Fruit fly (Drosophila melanogaster) whole organism, prepupa: ENCODE measurements around the gene Art9.

Experiments used
- Blimp-1 ChIP-seq: fragments of 200-800 bp; sonication (Bioruptor generic); optimal IDR thresholded peaks from 3 replicates; lab custom pipeline; 2017; ENCODE audit warnings: missing biosample characterization, missing genetic modification characterization, mild to moderate bottlenecking, moderate library complexity, missing genetic modification reagents
- CG10669 ChIP-seq: fragments of 200-800 bp; sonication (Bioruptor generic); optimal IDR thresholded peaks from 3 replicates; lab custom pipeline; 2018; ENCODE audit warnings: missing biosample characterization, mild to moderate bottlenecking, missing genetic modification characterization, moderate library complexity
- CG11294 ChIP-seq: fragments of 200-800 bp; sonication (Bioruptor generic); IDR thresholded peaks from 2 replicates; pipeline ENCODE4 v1.3.6; 2022; ENCODE audit warnings: missing biosample characterization, missing genetic modification characterization
- CG11902 ChIP-seq: fragments of 200-800 bp; sonication (Bioruptor generic); optimal IDR thresholded peaks from 3 replicates; lab custom pipeline; 2016; ENCODE audit warnings: missing biosample characterization, missing genetic modification characterization
- CG15336 ChIP-seq: fragments of 200-800 bp; sonication (Bioruptor generic); IDR thresholded peaks from 2 replicates; pipeline ENCODE4 v1.3.6; 2022; ENCODE audit warnings: missing biosample characterization, missing genetic modification characterization
- CG1621 ChIP-seq: fragments of 200-800 bp; sonication (Bioruptor generic); optimal IDR thresholded peaks from 3 replicates; lab custom pipeline; 2018; ENCODE audit warnings: missing biosample characterization, mild to moderate bottlenecking, missing genetic modification characterization
- CG31627 ChIP-seq: fragments of 200-800 bp; sonication (Bioruptor generic); optimal IDR thresholded peaks from 3 replicates; lab custom pipeline; 2016; ENCODE audit warnings: missing biosample characterization, missing genetic modification characterization
- CG34406 ChIP-seq: fragments of 200-800 bp; sonication (Bioruptor generic); optimal IDR thresholded peaks from 3 replicates; lab custom pipeline; 2016; ENCODE audit warnings: missing biosample characterization, missing genetic modification characterization
- CG6163 ChIP-seq: fragments of 200-800 bp; sonication (Bioruptor generic); IDR thresholded peaks from 3 replicates; pipeline ENCODE4 v1.3.6; 2022; ENCODE audit warnings: missing biosample characterization, missing genetic modification characterization
- CG6276 ChIP-seq: fragments of 200-800 bp; sonication (Bioruptor generic); optimal IDR thresholded peaks from 2 replicates; lab custom pipeline; 2017; ENCODE audit warnings: missing biosample characterization, mild to moderate bottlenecking, missing genetic modification characterization
- CG6792 ChIP-seq: fragments of 200-800 bp; sonication (Bioruptor generic); optimal IDR thresholded peaks from 3 replicates; lab custom pipeline; 2016; ENCODE audit warnings: missing biosample characterization, missing genetic modification characterization
- CG6854 ChIP-seq: fragments of 200-800 bp; sonication (Bioruptor generic); optimal IDR thresholded peaks from 2 replicates; lab custom pipeline; 2017; ENCODE audit warnings: missing biosample characterization, mild to moderate bottlenecking, missing genetic modification characterization
- CG7368 ChIP-seq: fragments of 200-800 bp; sonication (Bioruptor generic); optimal IDR thresholded peaks from 3 replicates; lab custom pipeline; 2016; ENCODE audit warnings: missing biosample characterization, missing genetic modification characterization
- CG8119 ChIP-seq: fragments of 200-800 bp; sonication (Bioruptor generic); IDR thresholded peaks from 3 replicates; pipeline ENCODE4 v1.3.6; 2022; ENCODE audit warnings: missing biosample characterization, missing genetic modification characterization
- CG8632 ChIP-seq: fragments of 200-800 bp; sonication (Bioruptor generic); optimal IDR thresholded peaks from 3 replicates; lab custom pipeline; 2016; ENCODE audit warnings: missing biosample characterization, missing genetic modification characterization
- Eip75B ChIP-seq: fragments of 200-800 bp; sonication (Bioruptor generic); optimal IDR thresholded peaks from 3 replicates; lab custom pipeline; 2016; ENCODE audit warnings: missing biosample characterization, missing genetic modification characterization
- Eip78C ChIP-seq: fragments of 200-800 bp; sonication (Bioruptor generic); peaks from one replicate; lab custom pipeline; 2016; ENCODE audit warnings: missing biosample characterization, missing genetic modification characterization
- Eip93F ChIP-seq: fragments of 200-800 bp; sonication (Bioruptor generic); optimal IDR thresholded peaks from 2 replicates; lab custom pipeline; 2016; ENCODE audit warnings: missing biosample characterization, mild to moderate bottlenecking, missing genetic modification characterization
- Ets96B ChIP-seq: fragments of 200-800 bp; optimal IDR thresholded peaks from 2 replicates; lab custom pipeline; 2019; ENCODE audit warnings: missing biosample characterization, mild to moderate bottlenecking, missing genetic modification characterization, moderate library complexity
- Gug ChIP-seq: fragments of 200-800 bp; sonication (Bioruptor generic); IDR thresholded peaks from 2 replicates; pipeline ENCODE4 v1.3.6; 2022; ENCODE audit warnings: missing biosample characterization, missing genetic modification characterization
- Hr39 ChIP-seq: fragments of 200-800 bp; sonication (Bioruptor generic); optimal IDR thresholded peaks from 2 replicates; lab custom pipeline; 2016; ENCODE audit warnings: missing biosample characterization, missing genetic modification characterization
- Hr4 ChIP-seq: fragments of 200-800 bp; sonication (Bioruptor generic); optimal IDR thresholded peaks from 3 replicates; lab custom pipeline; 2016; ENCODE audit warnings: missing biosample characterization, missing genetic modification characterization
- Lpt ChIP-seq: fragments of 200-800 bp; sonication (Bioruptor generic); optimal IDR thresholded peaks from 3 replicates; lab custom pipeline; 2016; ENCODE audit warnings: missing biosample characterization, missing genetic modification characterization
- Met ChIP-seq: fragments of 200-800 bp; sonication (Bioruptor generic); optimal IDR thresholded peaks from 3 replicates; lab custom pipeline; 2016; ENCODE audit warnings: missing biosample characterization, missing genetic modification characterization
- OdsH ChIP-seq: fragments of 200-800 bp; sonication (Bioruptor generic); optimal IDR thresholded peaks from 3 replicates; lab custom pipeline; 2016; ENCODE audit warnings: missing biosample characterization, missing genetic modification characterization
- Smox ChIP-seq: fragments of 200-800 bp; sonication (Bioruptor generic); optimal IDR thresholded peaks from 3 replicates; lab custom pipeline; 2016; ENCODE audit warnings: missing biosample characterization, missing genetic modification characterization
- Sox102F ChIP-seq: fragments of 200-800 bp; sonication (Bioruptor generic); optimal IDR thresholded peaks from 2 replicates; lab custom pipeline; 2016; ENCODE audit warnings: missing biosample characterization, mild to moderate bottlenecking, missing genetic modification characterization
- Sox14 ChIP-seq: fragments of 200-800 bp; sonication (Bioruptor generic); optimal IDR thresholded peaks from 3 replicates; lab custom pipeline; 2016; ENCODE audit warnings: missing biosample characterization, missing genetic modification characterization
- Sox15 ChIP-seq: fragments of 200-800 bp; sonication (Bioruptor generic); optimal IDR thresholded peaks from 3 replicates; lab custom pipeline; 2016; ENCODE audit warnings: missing biosample characterization, missing genetic modification characterization
- achi ChIP-seq: fragments of 200-800 bp; sonication (Bioruptor generic); optimal IDR thresholded peaks from 3 replicates; lab custom pipeline; 2016; ENCODE audit warnings: missing biosample characterization, missing genetic modification characterization
- acj6 ChIP-seq: fragments of 200-800 bp; sonication (Bioruptor generic); optimal IDR thresholded peaks from 3 replicates; lab custom pipeline; 2016; ENCODE audit warnings: missing biosample characterization, missing genetic modification characterization
- dac ChIP-seq: fragments of 200-800 bp; sonication (Bioruptor generic); optimal IDR thresholded peaks from 2 replicates; lab custom pipeline; 2017; ENCODE audit warnings: missing biosample characterization, mild to moderate bottlenecking, missing genetic modification characterization
- dsx ChIP-seq: fragments of 200-800 bp; optimal IDR thresholded peaks from 3 replicates; lab custom pipeline; 2019; ENCODE audit warnings: missing biosample characterization, mild to moderate bottlenecking, missing genetic modification characterization, moderate library complexity; ENCODE audit not compliant: poor library complexity, severe bottlenecking
- eg ChIP-seq: fragments of 200-800 bp; sonication (Bioruptor generic); IDR thresholded peaks from 3 replicates; pipeline ENCODE4 v1.3.6; 2022; ENCODE audit warnings: missing biosample characterization, missing genetic modification characterization
- esn ChIP-seq: fragments of 200-800 bp; sonication (Bioruptor generic); optimal IDR thresholded peaks from 2 replicates; lab custom pipeline; 2016; ENCODE audit warnings: missing biosample characterization, mild to moderate bottlenecking, missing genetic modification characterization, moderate library complexity
- fd85E ChIP-seq: fragments of 200-800 bp; sonication (Bioruptor generic); optimal IDR thresholded peaks from 3 replicates; lab custom pipeline; 2016; ENCODE audit warnings: missing biosample characterization, missing genetic modification characterization
- fkh ChIP-seq: fragments of 200-800 bp; sonication (Bioruptor generic); optimal IDR thresholded peaks from 3 replicates; lab custom pipeline; 2017; ENCODE audit warnings: missing biosample characterization, mild to moderate bottlenecking, missing genetic modification characterization, moderate library complexity
- lz ChIP-seq: fragments of 200-800 bp; sonication (Bioruptor generic); optimal IDR thresholded peaks from 3 replicates; lab custom pipeline; 2016; ENCODE audit warnings: missing biosample characterization, missing genetic modification characterization
- net ChIP-seq: fragments of 200-800 bp; sonication (Bioruptor generic); optimal IDR thresholded peaks from 3 replicates; lab custom pipeline; 2016; ENCODE audit warnings: missing biosample characterization, missing genetic modification characterization
- ss ChIP-seq, 2 experiments: fragments of 200-800 bp; sonication (Bioruptor generic); optimal IDR thresholded peaks; 2 replicates in 1 of 2; 3 replicates in 1 of 2; lab custom pipeline; 2017 to 2018; ENCODE audit warnings: mild to moderate bottlenecking in 2 of 2, missing biosample characterization in 2 of 2, missing genetic modification characterization in 2 of 2, moderate library complexity in 1 of 2
- svp ChIP-seq: fragments of 200-800 bp; sonication (Bioruptor generic); peaks from one replicate; lab custom pipeline; 2016; ENCODE audit warnings: missing biosample characterization, missing genetic modification characterization
- vri ChIP-seq: fragments of 200-800 bp; sonication (Bioruptor generic); optimal IDR thresholded peaks from 3 replicates; lab custom pipeline; 2016; ENCODE audit warnings: missing biosample characterization, mild to moderate bottlenecking, missing genetic modification characterization

The Art9 gene

dm6 chr3R:13977126-13977991, 34.1 kb upstream of the Art9 start:
- TF ChIP-seq fkh (GFP tag; lab: Kevin White, UChicago) (no peak), Sox14 (GFP tag; lab: Kevin White, UChicago) (peak; percentile 42), achi (GFP tag; lab: Kevin White, UChicago) (no peak), lz (no peak), Eip93F (GFP tag; lab: Kevin White, UChicago) (peak; percentile 69), CG31627 (GFP tag; lab: Kevin White, UChicago) (no peak), esn (GFP tag; lab: Kevin White, UChicago) (no peak), svp (GFP tag; lab: Kevin White, UChicago) (peak; percentile 43), Eip78C (GFP tag; lab: Kevin White, UChicago) (peak; percentile 65), Lpt (GFP tag; lab: Kevin White, UChicago) (no peak), CG6163 (no peak), CG8632 (GFP tag; lab: Kevin White, UChicago) (no peak), CG6792 (GFP tag; lab: Kevin White, UChicago) (no peak), vri (GFP tag; lab: Kevin White, UChicago) (no peak), Sox102F (GFP tag; lab: Kevin White, UChicago) (no peak), CG1621 (tag; lab: Kevin White, UChicago) (no peak)

dm6 chr3R:13976070-13976492, 32.8 kb upstream of the Art9 start:
- TF ChIP-seq Blimp-1 (GFP tag; lab: Kevin White, UChicago) (no peak), CG8632 (GFP tag; lab: Kevin White, UChicago) (no peak), Ets96B (tag; lab: Kevin White, UChicago) (no peak), CG34406 (no peak), Smox (no peak), lz (no peak), CG7368 (GFP tag; lab: Kevin White, UChicago) (no peak), fd85E (GFP tag; lab: Kevin White, UChicago) (no peak), CG10669 (no peak), CG15336 (GFP tag; lab: Robert Waterston, UW) (peak; percentile 13; the same call in 1 of the 2 replicates), CG6792 (GFP tag; lab: Kevin White, UChicago) (no peak), Eip78C (GFP tag; lab: Kevin White, UChicago) (peak; percentile 69), dsx (GFP tag; lab: Kevin White, UChicago) (peak; percentile 39), CG6276 (GFP tag; lab: Kevin White, UChicago) (peak; percentile 63), dac (GFP tag; lab: Kevin White, UChicago) (no peak), Met (GFP tag; lab: Kevin White, UChicago) (peak; percentile 19), CG11902 (GFP tag; lab: Kevin White, UChicago) (no peak), Lpt (GFP tag; lab: Kevin White, UChicago) (no peak), Hr4 (GFP tag; lab: Kevin White, UChicago) (no peak), Sox15 (GFP tag; lab: Kevin White, UChicago) (no peak), CG6854 (GFP tag; lab: Kevin White, UChicago) (peak; percentile 48), esn (GFP tag; lab: Kevin White, UChicago) (no peak), eg (GFP tag; lab: Robert Waterston, UW) (peak; percentile 64; the same call in 1 of the 3 replicates), CG31627 (GFP tag; lab: Kevin White, UChicago) (no peak), Gug (GFP tag; lab: Robert Waterston, UW) (no peak), Eip75B (peak; percentile 8), Sox14 (GFP tag; lab: Kevin White, UChicago) (no peak), ss (GFP tag; optimal IDR thresholded peaks at IDR 0.05; lab: Kevin White, UChicago) (peak in 1 of 2 experiments; percentile 41), fkh (GFP tag; lab: Kevin White, UChicago) (peak; percentile 50), vri (GFP tag; lab: Kevin White, UChicago) (peak; percentile 95), Hr39 (no peak), OdsH (GFP tag; lab: Kevin White, UChicago) (no peak), CG8119 (GFP tag; lab: Robert Waterston, UW) (peak; percentile 37; the same call in 1 of the 3 replicates), acj6 (GFP tag; lab: Kevin White, UChicago) (no peak), CG11294 (GFP tag; lab: Robert Waterston, UW) (no peak), CG6163 (peak; percentile 8; the same call in 1 of the 3 replicates), net (GFP tag; lab: Kevin White, UChicago) (peak; percentile 24)
